Worm (Caenorhabditis elegans) whole organism, L3 larva: Measurements from ENCODE around the gene sfrp-1.

Experiments used
- R02D3.7 ChIP-seq: fragments of 150-350 bp; optimal IDR thresholded peaks from 2 replicates; lab custom pipeline; 2014; ENCODE audit warnings: missing biosample characterization, missing genetic modification characterization
- ama-1 ChIP-seq: fragments of 150-350 bp; optimal IDR thresholded peaks from 2 replicates; lab custom pipeline; 2018
- ceh-16 ChIP-seq: sonication (generic microtip); optimal IDR thresholded peaks from 2 replicates; lab custom pipeline; 2017; ENCODE audit warnings: missing biosample characterization, missing genetic modification characterization
- ceh-28 ChIP-seq: fragments of 150-350 bp; optimal IDR thresholded peaks from 2 replicates; lab custom pipeline; 2014; ENCODE audit warnings: missing biosample characterization, missing genetic modification reagents, missing genetic modification characterization
- daf-12 ChIP-seq: fragments of 150-350 bp; optimal IDR thresholded peaks from 2 replicates; lab custom pipeline; 2014; ENCODE audit warnings: missing biosample characterization, missing genetic modification reagents, missing genetic modification characterization
- egl-27 ChIP-seq: sonication (generic microtip); optimal IDR thresholded peaks from 4 replicates; lab custom pipeline; 2017; ENCODE audit warnings: missing biosample characterization, missing genetic modification reagents, missing genetic modification characterization
- egl-5 ChIP-seq: fragments of 150-350 bp; optimal IDR thresholded peaks from 2 replicates; lab custom pipeline; 2017; ENCODE audit warnings: missing biosample characterization, missing genetic modification reagents, missing genetic modification characterization, inconsistent platforms
- elt-2 ChIP-seq: sonication (generic microtip); optimal IDR thresholded peaks from 2 replicates; lab custom pipeline; 2016; ENCODE audit warnings: missing genetic modification reagents, mild to moderate bottlenecking, missing genetic modification characterization, missing compliant biosample characterization
- elt-3 ChIP-seq, 3 experiments: fragments of 150-350 bp in 1 of 3; sonication (generic microtip) in 2 of 3; optimal IDR thresholded peaks; 2 replicates in 2 of 3; 4 replicates in 1 of 3; lab custom pipeline; 2014 to 2017; ENCODE audit warnings: missing biosample characterization in 3 of 3, missing genetic modification characterization in 3 of 3
- eor-1 ChIP-seq, 2 experiments: fragments of 150-350 bp; optimal IDR thresholded peaks; 2 replicates each; lab custom pipeline; 2014 to 2018; ENCODE audit warnings: missing biosample characterization in 2 of 2, missing genetic modification characterization in 2 of 2
- fkh-10 ChIP-seq: sonication (generic microtip); optimal IDR thresholded peaks from 2 replicates; lab custom pipeline; 2017; ENCODE audit warnings: missing biosample characterization, missing genetic modification reagents, missing genetic modification characterization
- nfya-1 ChIP-seq: sonication (generic microtip); optimal IDR thresholded peaks from 2 replicates; lab custom pipeline; 2017; ENCODE audit warnings: missing genetic modification characterization, mild to moderate bottlenecking, missing compliant biosample characterization, antibody characterized with exemption, moderate library complexity; ENCODE audit not compliant: insufficient read depth
- nhr-12 ChIP-seq: fragments of 150-350 bp; optimal IDR thresholded peaks from 2 replicates; lab custom pipeline; 2014; ENCODE audit warnings: missing biosample characterization, missing genetic modification characterization
- nhr-23 ChIP-seq: fragments of 150-350 bp; optimal IDR thresholded peaks from 2 replicates; lab custom pipeline; 2014; ENCODE audit warnings: missing biosample characterization, missing genetic modification reagents, missing genetic modification characterization
- nhr-28 ChIP-seq: fragments of 150-350 bp; optimal IDR thresholded peaks from 2 replicates; lab custom pipeline; 2014; ENCODE audit warnings: missing biosample characterization, missing genetic modification characterization
- nhr-76 ChIP-seq: fragments of 150-350 bp; sonication (generic microtip); optimal IDR thresholded peaks from 5 replicates; lab custom pipeline; 2014; ENCODE audit warnings: missing biosample characterization, missing genetic modification characterization
- nhr-77 ChIP-seq: fragments of 150-350 bp; optimal IDR thresholded peaks from 2 replicates; lab custom pipeline; 2014; ENCODE audit warnings: missing biosample characterization, missing genetic modification characterization
- pha-4 ChIP-seq: fragments of 150-350 bp; optimal IDR thresholded peaks from 2 replicates; lab custom pipeline; 2014; ENCODE audit warnings: missing biosample characterization, missing genetic modification reagents, missing genetic modification characterization
- pqm-1 ChIP-seq: fragments of 150-350 bp; optimal IDR thresholded peaks from 2 replicates; lab custom pipeline; 2017; ENCODE audit warnings: missing biosample characterization, missing genetic modification characterization, inconsistent platforms
- sea-2 ChIP-seq: fragments of 150-350 bp; sonication (generic microtip); optimal IDR thresholded peaks from 4 replicates; lab custom pipeline; 2014; ENCODE audit warnings: missing biosample characterization, missing genetic modification reagents, missing genetic modification characterization
- snpc-4 ChIP-seq: fragments of 150-350 bp; optimal IDR thresholded peaks from 2 replicates; lab custom pipeline; 2014; ENCODE audit warnings: missing biosample characterization, missing genetic modification characterization
- unc-62 ChIP-seq: fragments of 150-350 bp; sonication (generic microtip); optimal IDR thresholded peaks from 4 replicates; lab custom pipeline; 2014; ENCODE audit warnings: missing biosample characterization, missing genetic modification reagents, missing genetic modification characterization
- zag-1 ChIP-seq: fragments of 150-350 bp; optimal IDR thresholded peaks from 2 replicates; lab custom pipeline; 2014; ENCODE audit warnings: missing biosample characterization, missing genetic modification characterization
- ztf-4 ChIP-seq: fragments of 150-350 bp; optimal IDR thresholded peaks from 2 replicates; lab custom pipeline; 2014; ENCODE audit warnings: missing biosample characterization, missing genetic modification characterization

Gene sfrp-1

ce11 chrIV:6442016-6442618 is 39.9 kb upstream of the sfrp-1 start (continued):
- TF ChIP-seq sea-2 (GFP tag; lab: Kevin White, UChicago), result no peak

ce11 chrIV:6441601-6442000 is 39.4 kb upstream of the sfrp-1 start, which contains the start of gene Y73B6BL.31:
Gene Y73B6BL.31 (plus strand): TSS chrIV:6441901.
- TF ChIP-seq zag-1 (tag; lab: Kevin White, UChicago), result no peak
- TF ChIP-seq egl-27, result no peak
- TF ChIP-seq ztf-4 (tag; lab: Kevin White, UChicago), result no peak
- TF ChIP-seq ama-1, result no peak
- no peak for TF ChIP-seq ceh-28 (tag; lab: Kevin White, UChicago)
- no peak for TF ChIP-seq nhr-76 (tag; lab: Kevin White, UChicago)
- TF ChIP-seq pqm-1 (tag; lab: Kevin White, UChicago), result no peak
- no peak for TF ChIP-seq ceh-16 (tag; lab: Kevin White, UChicago)
- no peak for TF ChIP-seq unc-62
- no peak for TF ChIP-seq fkh-10 (GFP tag; lab: Kevin White, UChicago)
- no peak for TF ChIP-seq nhr-77 (tag; lab: Kevin White, UChicago)
- no peak for TF ChIP-seq nhr-28
- TF ChIP-seq egl-5 (tag; lab: Kevin White, UChicago), result no peak
- no peak for TF ChIP-seq daf-12 (tag; lab: Kevin White, UChicago)
- TF ChIP-seq nfya-1 (tag; lab: Kevin White, UChicago), result no peak
- no peak for TF ChIP-seq R02D3.7 (tag; lab: Kevin White, UChicago)

DNA sequence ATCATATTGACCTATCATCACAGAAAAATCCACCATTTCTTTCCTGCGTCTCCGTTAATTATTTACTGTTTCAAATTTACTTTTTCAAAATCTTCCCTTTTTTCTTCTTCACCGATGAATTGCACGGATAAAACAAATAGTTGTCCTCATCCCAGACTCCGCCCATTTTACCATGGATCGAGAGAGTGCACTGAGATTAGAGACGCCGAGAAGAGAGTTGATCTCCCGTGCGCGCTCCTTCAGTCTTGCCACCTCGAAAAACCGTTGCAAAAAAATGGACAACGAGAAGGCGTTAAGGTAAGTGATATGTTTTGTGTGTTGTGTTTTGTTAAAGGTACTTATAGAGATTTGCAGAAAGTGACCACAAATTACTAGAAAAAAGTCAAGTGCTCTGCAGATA is 35.8 kb upstream of the sfrp-1 start, which contains the start of gene dlc-5:
TSS of gene dlc-5 (plus strand) at position 154 of the 400 bp plus-strand sequence.
- TF ChIP-seq nhr-28 (no peak), pha-4 (tag; lab: Kevin White, UChicago) (peak; percentile 57)
- TF ChIP-seq, all 47 proteins: peak for 1

DNA sequence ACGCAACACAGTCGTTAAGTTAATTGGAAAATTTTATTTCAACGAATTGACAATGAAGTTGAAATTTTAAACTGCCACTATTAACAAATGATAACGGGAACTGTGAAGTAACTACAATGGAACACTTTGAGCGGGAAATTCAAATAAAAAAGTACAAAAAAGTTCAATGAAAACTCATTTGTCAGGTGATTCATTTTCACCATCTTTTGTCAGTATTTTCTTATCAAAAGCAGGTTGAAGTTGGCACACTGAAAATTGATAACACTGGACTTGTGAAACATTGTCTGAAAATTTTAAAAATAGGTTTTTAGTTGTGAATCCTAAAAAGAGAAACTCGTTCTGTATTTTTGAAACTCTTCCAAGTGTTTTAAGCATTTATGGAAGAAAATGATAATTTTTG is 31.2 kb upstream of the sfrp-1 start:
- TF ChIP-seq pqm-1 (tag; lab: Kevin White, UChicago) (peak; percentile 85), eor-1 (tag; optimal IDR thresholded peaks at IDR 0.05; lab: Kevin White, UChicago) (no peak), elt-2 (tag; lab: Kevin White, UChicago) (peak; percentile 79), pha-4 (tag; lab: Kevin White, UChicago) (peak; percentile 36)

- TF ChIP-seq pqm-1 (tag; lab: Kevin White, UChicago) (peak; percentile 61), snpc-4 (tag; lab: Kevin White, UChicago) (peak; percentile 21), pha-4 (tag; lab: Kevin White, UChicago) (no peak), elt-2 (tag; lab: Kevin White, UChicago) (peak; percentile 73)
Observed at ce11 chrIV:6432375-6432774, 30.1 kb upstream of the sfrp-1 start.

- TF ChIP-seq pqm-1 (tag; lab: Kevin White, UChicago), result no peak
- TF ChIP-seq pha-4 (tag; lab: Kevin White, UChicago), result peak; percentile 73
Observed at ce11 chrIV:6431582-6431981, 29.3 kb upstream of the sfrp-1 start, which contains the start of gene acp-7. Gene acp-7 (minus strand): TSS chrIV:6431682.

ce11 chrIV:6427223-6427622 is 25.0 kb upstream of the sfrp-1 start:
- TF ChIP-seq egl-27, result no peak
- TF ChIP-seq, all 47 proteins: peak for 0

DNA sequence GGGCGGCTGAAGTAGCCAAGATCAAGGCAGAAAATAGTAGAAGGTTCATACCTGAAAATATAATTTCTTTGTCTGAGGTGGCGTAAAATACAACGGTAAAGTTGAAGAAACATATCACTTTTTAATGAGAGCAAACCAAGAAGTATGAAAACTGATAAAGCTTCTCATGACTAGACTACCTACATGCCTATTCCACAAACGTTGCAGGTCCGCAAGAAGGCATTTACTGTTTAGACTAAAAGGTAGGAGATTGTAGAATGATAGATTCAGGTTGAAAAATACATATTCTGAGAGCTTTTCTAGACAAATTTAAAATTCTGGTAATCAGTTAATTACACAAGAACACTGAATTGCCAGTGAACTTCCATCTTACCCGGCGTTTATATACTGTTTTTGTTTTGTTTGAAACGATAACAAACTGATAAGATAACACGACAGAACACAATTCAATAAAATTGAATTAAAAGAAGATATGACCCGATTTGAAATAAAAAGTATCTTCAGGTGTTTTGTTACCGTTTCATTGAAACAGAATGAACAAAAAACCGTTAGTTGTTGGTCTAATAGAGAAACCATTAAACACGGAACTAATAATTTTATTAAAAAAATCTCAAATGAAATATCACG is 24.0 kb upstream of the sfrp-1 start, which contains the start of gene acp-6:
TSS of gene acp-6 (minus strand) at position 51 of the 627 bp plus-strand sequence.
- TF ChIP-seq nhr-12 (tag; lab: Kevin White, UChicago) (no peak), elt-3 (tag; optimal IDR thresholded peaks at IDR 0.05; lab: Kevin White, UChicago) (peak in 1 of 3 experiments; percentile 63), nhr-23 (tag; lab: Kevin White, UChicago) (peak; percentile 32)
